Worm (Caenorhabditis elegans): ENCODE measurements around the gene F54F12.2.
A peak's percentile ranks its signal among the peaks of the same experiment; 100 is the strongest.

Gene F54F12.2

DNA sequence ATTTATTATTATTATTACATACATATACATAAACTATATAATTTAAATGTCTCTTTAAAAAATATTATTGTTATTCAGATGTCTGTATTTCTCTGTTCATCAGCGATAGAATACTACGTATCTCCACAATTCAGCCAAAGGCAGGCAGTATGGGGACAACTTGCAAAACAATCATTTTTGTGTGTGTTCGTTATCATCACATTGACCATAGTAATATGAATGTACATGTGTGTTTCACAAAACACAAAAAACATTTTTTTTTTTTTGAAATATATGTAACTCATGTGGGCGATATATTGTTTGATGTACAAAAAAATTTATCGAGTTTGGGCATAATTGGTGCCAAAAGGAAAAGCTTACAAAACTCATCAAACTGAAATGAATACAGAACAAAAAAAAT is 29.6 kb downstream of the F54F12.2 start:
- peak; percentile 3 for TF ChIP-seq pqm-1 (tag; optimal IDR thresholded peaks at IDR 0.05)
- TF ChIP-seq lin-15B (tag; optimal IDR thresholded peaks at IDR 0.05), result no peak
- TF ChIP-seq lsy-2 (tag; optimal IDR thresholded peaks at IDR 0.05), result peak in 1 of 2 experiments; percentile 17
- TF ChIP-seq ztf-11 (tag; optimal IDR thresholded peaks at IDR 0.05), result no peak
- TF ChIP-seq F37D6.2 (tag; optimal IDR thresholded peaks at IDR 0.05), result no peak
- no peak for TF ChIP-seq daf-16 (GFP tag; optimal IDR thresholded peaks at IDR 0.05)
- peak; percentile 76 for TF ChIP-seq daf-16 (tag; optimal IDR thresholded peaks at IDR 0.05)
- no peak for TF ChIP-seq mes-2 (tag; optimal IDR thresholded peaks at IDR 0.05; ENCODE audit: poor library complexity, severe bottlenecking)
- peak; percentile 12 for TF ChIP-seq nhr-77 (tag; optimal IDR thresholded peaks at IDR 0.05)
- TF ChIP-seq hlh-11 (tag; optimal IDR thresholded peaks at IDR 0.05), result peak; percentile 11
- peak; percentile 66 for TF ChIP-seq nhr-28 (tag; optimal IDR thresholded peaks at IDR 0.05)
- no peak for TF ChIP-seq ceh-62 (tag; optimal IDR thresholded peaks at IDR 0.05)
- peak; percentile 13 for TF ChIP-seq dve-1 (tag; optimal IDR thresholded peaks at IDR 0.05; ENCODE audit: insufficient read depth)

DNA sequence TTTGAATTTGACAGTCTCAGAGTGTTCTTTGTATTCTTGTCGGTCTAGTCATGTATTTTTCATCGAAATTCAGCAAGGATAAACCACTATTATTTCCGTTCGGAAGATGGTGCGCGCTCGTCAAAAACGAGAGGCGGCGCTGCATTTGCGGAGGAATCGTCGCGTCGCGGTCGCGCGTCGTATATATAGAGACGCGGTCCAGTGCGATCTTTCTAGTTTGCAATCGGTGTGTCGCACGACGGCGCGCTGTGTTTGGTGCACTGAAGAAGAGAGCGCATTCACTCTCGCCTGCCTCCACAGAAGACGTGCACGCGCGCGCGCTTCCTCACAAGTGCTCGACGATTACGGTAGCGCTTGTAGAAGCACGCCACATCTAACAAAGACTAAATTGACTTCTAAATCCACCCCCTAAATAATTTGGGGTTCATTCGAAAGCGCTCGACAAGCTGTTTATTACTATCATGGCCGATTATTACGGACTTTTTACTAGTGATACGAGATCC is 30.8 kb downstream of the F54F12.2 start, which contains the start of gene Y39E4B.6:
Y39E4B.6 (plus strand) TSS at position 209 of the 503 bp plus-strand sequence.
- no peak for TF ChIP-seq ZK337.2 (GFP tag; IDR thresholded peaks at IDR 0.05)
- peak; percentile 35 to 97 for TF ChIP-seq hif-1 (tag; optimal IDR thresholded peaks at IDR 0.05)
- peak; percentile 57 for TF ChIP-seq nhr-237 (tag; optimal IDR thresholded peaks at IDR 0.05)
- TF ChIP-seq ceh-82 (tag; optimal IDR thresholded peaks at IDR 0.05), result no peak
- peak; percentile 98 for TF ChIP-seq dmd-6 (GFP tag; IDR thresholded peaks at IDR 0.05)
- TF ChIP-seq attf-4 (tag; optimal IDR thresholded peaks at IDR 0.05), result no peak
- peak; percentile 86 for TF ChIP-seq dmd-9 (GFP tag; IDR thresholded peaks at IDR 0.05)
- TF ChIP-seq nhr-42 (GFP tag; IDR thresholded peaks at IDR 0.05), result peak; percentile 94
- TF ChIP-seq cey-2 (tag; optimal IDR thresholded peaks at IDR 0.05; ENCODE audit: borderline replicate concordance, insufficient read depth), result no peak
- TF ChIP-seq F26F4.8 (GFP tag; conservative IDR thresholded peaks at IDR 0.05), result no peak
- TF ChIP-seq Y75B8A.6 (GFP tag; IDR thresholded peaks at IDR 0.05), result no peak
- TF ChIP-seq vab-7 (GFP tag; IDR thresholded peaks at IDR 0.05), result peak; percentile 94
- TF ChIP-seq ztf-11 (tag; optimal IDR thresholded peaks at IDR 0.05), result no peak
- peak; percentile 98 for TF ChIP-seq nhr-77 (tag; optimal IDR thresholded peaks at IDR 0.05)
- TF ChIP-seq zip-11 (GFP tag; IDR thresholded peaks at IDR 0.05), result 0 out of 2 replicates have a peak, but pooled peaks have one; percentile 7
- TF ChIP-seq lin-29 (GFP tag; IDR thresholded peaks at IDR 0.05), result peak; percentile 73
- 0 out of 2 replicates have a peak, but pooled peaks have one; percentile 37 for TF ChIP-seq php-3 (GFP tag; IDR thresholded peaks at IDR 0.05)
- TF ChIP-seq mdl-1 (tag; optimal IDR thresholded peaks at IDR 0.05), result peak; percentile 89 to 94
- peak; percentile 99 for TF ChIP-seq aha-1 (tag)
- TF ChIP-seq fos-1 (tag; optimal IDR thresholded peaks at IDR 0.05), result no peak
- 0 out of 2 replicates have a peak, but pooled peaks have one; percentile 15 for TF ChIP-seq Y48G9A.11 (GFP tag; IDR thresholded peaks at IDR 0.05)
- peak; percentile 97 for TF ChIP-seq set-16 (GFP tag; IDR thresholded peaks at IDR 0.05)
- peak; percentile 77; the same call in 1 of the 2 replicates for TF ChIP-seq nhr-41 (GFP tag; IDR thresholded peaks at IDR 0.05)
- TF ChIP-seq dve-1 (tag; optimal IDR thresholded peaks at IDR 0.05; ENCODE audit: insufficient read depth), result peak; percentile 95
- TF ChIP-seq mes-2 (tag; optimal IDR thresholded peaks at IDR 0.05; ENCODE audit: poor library complexity, severe bottlenecking), result peak; percentile 90
- no peak for TF ChIP-seq ceh-44 (GFP tag; IDR thresholded peaks at IDR 0.05)
- peak; percentile 11 for TF ChIP-seq duxl-1 (tag; optimal IDR thresholded peaks at IDR 0.05; ENCODE audit: poor library complexity)
- TF ChIP-seq zag-1 (tag; optimal IDR thresholded peaks at IDR 0.05), result no peak
- TF ChIP-seq zfp-2 (tag; optimal IDR thresholded peaks at IDR 0.05), result peak; percentile 84
- TF ChIP-seq ZK546.5 (tag; optimal IDR thresholded peaks at IDR 0.05), result peak in 1 of 2 experiments; percentile 61
- 0 out of 2 replicates have a peak, but pooled peaks have one; percentile 53 for TF ChIP-seq daf-8 (GFP tag; IDR thresholded peaks at IDR 0.05)
- peak; percentile 64 for TF ChIP-seq snpc-4 (tag; optimal IDR thresholded peaks at IDR 0.05)
- peak; percentile 30; the same call in 1 of the 2 replicates for TF ChIP-seq snpc-1.2 (GFP tag; IDR thresholded peaks at IDR 0.05)
- no peak for TF ChIP-seq egl-27 (tag; optimal IDR thresholded peaks at IDR 0.05)
- peak; percentile 90 for TF ChIP-seq mdt-29 (GFP tag; IDR thresholded peaks at IDR 0.05)
- peak; percentile 28 for TF ChIP-seq unc-130 (GFP tag; optimal IDR thresholded peaks at IDR 0.05)
- TF ChIP-seq aly-2 (tag; optimal IDR thresholded peaks at IDR 0.05), result no peak
- peak in 1 of 2 experiments; percentile 49; a peak in 1 of 4 replicates for TF ChIP-seq madf-5 (GFP tag; IDR thresholded peaks at IDR 0.05)
- TF ChIP-seq nhr-10 (tag; optimal IDR thresholded peaks at IDR 0.05), result peak; percentile 81
- TF ChIP-seq nhr-11 (tag; optimal IDR thresholded peaks at IDR 0.05), result peak; percentile 96
